Worm (Caenorhabditis elegans): ENCODE data around the gene ykt-6.

Gene ykt-6

ce11 chrIII:7263028-7263427, 24.4 kb downstream of the ykt-6 start:
- TF ChIP-seq fkh-10 (GFP tag; optimal IDR thresholded peaks at IDR 0.05) (no peak), mml-1 (tag; optimal IDR thresholded peaks at IDR 0.05) (no peak), fkh-2 (tag; optimal IDR thresholded peaks at IDR 0.05) (no peak), elt-1 (tag; optimal IDR thresholded peaks at IDR 0.05) (no peak), pha-4 (tag; optimal IDR thresholded peaks at IDR 0.05) (no peak), nhr-23 (tag; optimal IDR thresholded peaks at IDR 0.05) (no peak), ceh-28 (tag; optimal IDR thresholded peaks at IDR 0.05) (no peak), ztf-11 (tag; optimal IDR thresholded peaks at IDR 0.05) (no peak), unc-39 (tag; optimal IDR thresholded peaks at IDR 0.05) (no peak), hmg-11 (tag; optimal IDR thresholded peaks at IDR 0.05) (no peak), lin-39 (tag; optimal IDR thresholded peaks at IDR 0.05) (no peak), ZK546.5 (tag; optimal IDR thresholded peaks at IDR 0.05) (no peak), ztf-4 (tag; optimal IDR thresholded peaks at IDR 0.05) (no peak), nhr-43 (tag; optimal IDR thresholded peaks at IDR 0.05; ENCODE audit: poor library complexity, severe bottlenecking) (no peak), tbx-2 (tag; optimal IDR thresholded peaks at IDR 0.05) (no peak), nhr-28 (tag; optimal IDR thresholded peaks at IDR 0.05) (no peak)

ce11 chrIII:7262592-7262991, 24.8 kb downstream of the ykt-6 start:
- TF ChIP-seq pha-4 (tag; optimal IDR thresholded peaks at IDR 0.05) (no peak), snpc-4 (tag; optimal IDR thresholded peaks at IDR 0.05) (no peak), ceh-82 (tag; optimal IDR thresholded peaks at IDR 0.05) (no peak), fkh-10 (GFP tag; optimal IDR thresholded peaks at IDR 0.05) (peak; percentile 72)

- no peak for TF ChIP-seq tbx-2 (tag; optimal IDR thresholded peaks at IDR 0.05)
- no peak for TF ChIP-seq mdl-1 (tag; optimal IDR thresholded peaks at IDR 0.05)
- TF ChIP-seq fkh-2 (tag; optimal IDR thresholded peaks at IDR 0.05), result no peak
- peak; percentile 93 for TF ChIP-seq fkh-10 (GFP tag; optimal IDR thresholded peaks at IDR 0.05)
- no peak for TF ChIP-seq nhr-43 (tag; optimal IDR thresholded peaks at IDR 0.05; ENCODE audit: poor library complexity, severe bottlenecking)
Measured at ce11 chrIII:7258931-7259330, 28.5 kb downstream of the ykt-6 start, which contains the start of gene B0361.4. TSS of gene B0361.4 (plus strand) at chrIII:7258991.

- TF ChIP-seq eor-1 (tag; optimal IDR thresholded peaks at IDR 0.05) (no peak), pha-4 (tag; optimal IDR thresholded peaks at IDR 0.05) (no peak), ztf-4 (tag; optimal IDR thresholded peaks at IDR 0.05) (no peak), fkh-10 (GFP tag; optimal IDR thresholded peaks at IDR 0.05) (peak; percentile 71), nhr-237 (tag; optimal IDR thresholded peaks at IDR 0.05) (no peak), nfya-1 (tag; optimal IDR thresholded peaks at IDR 0.05; ENCODE audit: insufficient read depth) (peak; percentile 16), ama-1 (optimal IDR thresholded peaks at IDR 0.05) (no peak)
Measured at ce11 chrIII:7253669-7254068, 33.7 kb downstream of the ykt-6 start.

ce11 chrIII:7247740-7248139, 39.7 kb downstream of the ykt-6 start, which contains the start of gene zmp-6:
TSS of gene zmp-6 (minus strand) at chrIII:7247840.
- TF ChIP-seq daf-12 (tag; optimal IDR thresholded peaks at IDR 0.05), result no peak
- no peak for TF ChIP-seq nhr-25 (tag; optimal IDR thresholded peaks at IDR 0.05)
- no peak for TF ChIP-seq elt-2 (tag; optimal IDR thresholded peaks at IDR 0.05)
- TF ChIP-seq nhr-77 (tag; optimal IDR thresholded peaks at IDR 0.05), result no peak
- no peak for TF ChIP-seq eor-1 (tag; optimal IDR thresholded peaks at IDR 0.05)
- no peak for TF ChIP-seq ceh-28 (tag; optimal IDR thresholded peaks at IDR 0.05)
- TF ChIP-seq tbx-2 (tag; optimal IDR thresholded peaks at IDR 0.05), result no peak
- no peak for TF ChIP-seq nhr-67 (tag; optimal IDR thresholded peaks at IDR 0.05)
- TF ChIP-seq snpc-4 (tag; optimal IDR thresholded peaks at IDR 0.05), result no peak

ce11 chrIII:7246389-7246788, 41.0 kb downstream of the ykt-6 start:
- TF ChIP-seq nhr-77 (tag; optimal IDR thresholded peaks at IDR 0.05), result no peak
- no peak for TF ChIP-seq zag-1 (tag; optimal IDR thresholded peaks at IDR 0.05)
- TF ChIP-seq fkh-10 (GFP tag; optimal IDR thresholded peaks at IDR 0.05), result peak; percentile 81
- no peak for TF ChIP-seq sea-2 (GFP tag; optimal IDR thresholded peaks at IDR 0.05)
- TF ChIP-seq ceh-16 (tag; optimal IDR thresholded peaks at IDR 0.05), result no peak
- no peak for TF ChIP-seq nhr-11 (tag; optimal IDR thresholded peaks at IDR 0.05)
- no peak for TF ChIP-seq unc-39 (tag; optimal IDR thresholded peaks at IDR 0.05)
